Worm (Caenorhabditis elegans) whole organism, L3 larva: ENCODE data around the gene hen-1.

Experiments used
- R02D3.7 ChIP-seq: fragments of 150-350 bp; optimal IDR thresholded peaks from 2 replicates; lab custom pipeline; 2014; ENCODE audit warnings: missing biosample characterization, missing genetic modification characterization
- ZK546.5 ChIP-seq: sonication (generic microtip); optimal IDR thresholded peaks from 2 replicates; lab custom pipeline; 2017; ENCODE audit warnings: missing biosample characterization, missing genetic modification characterization
- aly-2 ChIP-seq: fragments of 150-350 bp; optimal IDR thresholded peaks from 2 replicates; lab custom pipeline; 2014; ENCODE audit warnings: missing biosample characterization, missing genetic modification characterization
- ceh-28 ChIP-seq: fragments of 150-350 bp; optimal IDR thresholded peaks from 2 replicates; lab custom pipeline; 2014; ENCODE audit warnings: missing biosample characterization, missing genetic modification reagents, missing genetic modification characterization
- ceh-9 ChIP-seq: sonication (generic microtip); optimal IDR thresholded peaks from 2 replicates; lab custom pipeline; 2018; ENCODE audit warnings: missing biosample characterization, missing genetic modification characterization
- daf-12 ChIP-seq: fragments of 150-350 bp; optimal IDR thresholded peaks from 2 replicates; lab custom pipeline; 2014; ENCODE audit warnings: missing biosample characterization, missing genetic modification reagents, missing genetic modification characterization
- egl-27 ChIP-seq: sonication (generic microtip); optimal IDR thresholded peaks from 4 replicates; lab custom pipeline; 2017; ENCODE audit warnings: missing biosample characterization, missing genetic modification reagents, missing genetic modification characterization
- egl-5 ChIP-seq: fragments of 150-350 bp; optimal IDR thresholded peaks from 2 replicates; lab custom pipeline; 2017; ENCODE audit warnings: missing biosample characterization, missing genetic modification reagents, missing genetic modification characterization, inconsistent platforms
- elt-1 ChIP-seq: fragments of 150-350 bp; optimal IDR thresholded peaks from 2 replicates; lab custom pipeline; 2014; ENCODE audit warnings: missing biosample characterization, missing genetic modification characterization
- elt-2 ChIP-seq: sonication (generic microtip); optimal IDR thresholded peaks from 2 replicates; lab custom pipeline; 2016; ENCODE audit warnings: missing genetic modification reagents, mild to moderate bottlenecking, missing genetic modification characterization, missing compliant biosample characterization
- elt-3 ChIP-seq, 3 experiments: fragments of 150-350 bp in 1 of 3; sonication (generic microtip) in 2 of 3; optimal IDR thresholded peaks; 2 replicates in 2 of 3; 4 replicates in 1 of 3; lab custom pipeline; 2014 to 2017; ENCODE audit warnings: missing biosample characterization in 3 of 3, missing genetic modification characterization in 3 of 3
- eor-1 ChIP-seq, 2 experiments: fragments of 150-350 bp; optimal IDR thresholded peaks; 2 replicates each; lab custom pipeline; 2014 to 2018; ENCODE audit warnings: missing biosample characterization in 2 of 2, missing genetic modification characterization in 2 of 2
- fkh-2 ChIP-seq: fragments of 150-350 bp; optimal IDR thresholded peaks from 2 replicates; lab custom pipeline; 2014; ENCODE audit warnings: missing biosample characterization, missing genetic modification reagents, missing genetic modification characterization
- fos-1 ChIP-seq: fragments of 150-350 bp; optimal IDR thresholded peaks from 2 replicates; lab custom pipeline; 2014; ENCODE audit warnings: missing biosample characterization, missing genetic modification characterization
- hmg-11 ChIP-seq: sonication (generic microtip); optimal IDR thresholded peaks from 2 replicates; lab custom pipeline; 2016; ENCODE audit warnings: missing genetic modification characterization, missing compliant biosample characterization
- jun-1 ChIP-seq: fragments of 150-350 bp; optimal IDR thresholded peaks from 2 replicates; lab custom pipeline; 2014; ENCODE audit warnings: missing biosample characterization, missing genetic modification reagents, missing genetic modification characterization
- lin-15B ChIP-seq: fragments of 150-350 bp; optimal IDR thresholded peaks from 2 replicates; lab custom pipeline; 2014; ENCODE audit warnings: missing biosample characterization, missing genetic modification characterization
- lin-39 ChIP-seq: fragments of 150-350 bp; optimal IDR thresholded peaks from 2 replicates; lab custom pipeline; 2018; ENCODE audit warnings: missing biosample characterization, missing genetic modification reagents, missing genetic modification characterization
- lsy-12 ChIP-seq: sonication (generic microtip); optimal IDR thresholded peaks from 2 replicates; lab custom pipeline; 2016; ENCODE audit warnings: mild to moderate bottlenecking, missing genetic modification characterization, missing compliant biosample characterization
- mdl-1 ChIP-seq: fragments of 150-350 bp; optimal IDR thresholded peaks from 2 replicates; lab custom pipeline; 2014; ENCODE audit warnings: missing biosample characterization, missing genetic modification characterization
- mml-1 ChIP-seq: fragments of 150-350 bp; sonication (generic microtip); optimal IDR thresholded peaks from 3 replicates; lab custom pipeline; 2014; ENCODE audit warnings: missing biosample characterization, missing genetic modification characterization
- nfya-1 ChIP-seq: sonication (generic microtip); optimal IDR thresholded peaks from 2 replicates; lab custom pipeline; 2017; ENCODE audit warnings: missing genetic modification characterization, mild to moderate bottlenecking, missing compliant biosample characterization, antibody characterized with exemption, moderate library complexity; ENCODE audit not compliant: insufficient read depth
- nhr-11 ChIP-seq: fragments of 150-350 bp; optimal IDR thresholded peaks from 2 replicates; lab custom pipeline; 2014; ENCODE audit warnings: missing biosample characterization, missing genetic modification characterization
- nhr-23 ChIP-seq: fragments of 150-350 bp; optimal IDR thresholded peaks from 2 replicates; lab custom pipeline; 2014; ENCODE audit warnings: missing biosample characterization, missing genetic modification reagents, missing genetic modification characterization
- nhr-237 ChIP-seq: fragments of 150-350 bp; optimal IDR thresholded peaks from 2 replicates; lab custom pipeline; 2014; ENCODE audit warnings: missing biosample characterization, missing genetic modification characterization
- nhr-25 ChIP-seq: sonication (generic microtip); optimal IDR thresholded peaks from 2 replicates; lab custom pipeline; 2017; ENCODE audit warnings: missing biosample characterization, missing genetic modification characterization
- nhr-28 ChIP-seq: fragments of 150-350 bp; optimal IDR thresholded peaks from 2 replicates; lab custom pipeline; 2014; ENCODE audit warnings: missing biosample characterization, missing genetic modification characterization
- nhr-43 ChIP-seq: sonication (generic microtip); optimal IDR thresholded peaks from 2 replicates; lab custom pipeline; 2016; ENCODE audit warnings: mild to moderate bottlenecking, missing genetic modification characterization, missing compliant biosample characterization; ENCODE audit not compliant: poor library complexity, severe bottlenecking
- nhr-67 ChIP-seq: fragments of 150-350 bp; optimal IDR thresholded peaks from 2 replicates; lab custom pipeline; 2014; ENCODE audit warnings: missing biosample characterization, missing genetic modification characterization
- nhr-76 ChIP-seq: fragments of 150-350 bp; sonication (generic microtip); optimal IDR thresholded peaks from 5 replicates; lab custom pipeline; 2014; ENCODE audit warnings: missing biosample characterization, missing genetic modification characterization
- nhr-77 ChIP-seq: fragments of 150-350 bp; optimal IDR thresholded peaks from 2 replicates; lab custom pipeline; 2014; ENCODE audit warnings: missing biosample characterization, missing genetic modification characterization
- pha-4 ChIP-seq: fragments of 150-350 bp; optimal IDR thresholded peaks from 2 replicates; lab custom pipeline; 2014; ENCODE audit warnings: missing biosample characterization, missing genetic modification reagents, missing genetic modification characterization
- pqm-1 ChIP-seq: fragments of 150-350 bp; optimal IDR thresholded peaks from 2 replicates; lab custom pipeline; 2017; ENCODE audit warnings: missing biosample characterization, missing genetic modification characterization, inconsistent platforms
- skn-1 ChIP-seq: fragments of 150-350 bp; optimal IDR thresholded peaks from 2 replicates; lab custom pipeline; 2014; ENCODE audit warnings: missing biosample characterization, missing genetic modification characterization
- snpc-4 ChIP-seq: fragments of 150-350 bp; optimal IDR thresholded peaks from 2 replicates; lab custom pipeline; 2014; ENCODE audit warnings: missing biosample characterization, missing genetic modification characterization
- tbx-2 ChIP-seq: sonication (generic microtip); optimal IDR thresholded peaks from 2 replicates; lab custom pipeline; 2016; ENCODE audit warnings: mild to moderate bottlenecking, missing genetic modification characterization, missing compliant biosample characterization
- unc-39 ChIP-seq: sonication (generic microtip); optimal IDR thresholded peaks from 4 replicates; lab custom pipeline; 2017; ENCODE audit warnings: missing biosample characterization, missing genetic modification characterization
- unc-62 ChIP-seq: fragments of 150-350 bp; sonication (generic microtip); optimal IDR thresholded peaks from 4 replicates; lab custom pipeline; 2014; ENCODE audit warnings: missing biosample characterization, missing genetic modification reagents, missing genetic modification characterization
- ztf-11 ChIP-seq: fragments of 150-350 bp; optimal IDR thresholded peaks from 2 replicates; lab custom pipeline; 2014; ENCODE audit warnings: missing biosample characterization, missing genetic modification characterization
- ztf-4 ChIP-seq: fragments of 150-350 bp; optimal IDR thresholded peaks from 2 replicates; lab custom pipeline; 2014; ENCODE audit warnings: missing biosample characterization, missing genetic modification characterization

The hen-1 gene

DNA sequence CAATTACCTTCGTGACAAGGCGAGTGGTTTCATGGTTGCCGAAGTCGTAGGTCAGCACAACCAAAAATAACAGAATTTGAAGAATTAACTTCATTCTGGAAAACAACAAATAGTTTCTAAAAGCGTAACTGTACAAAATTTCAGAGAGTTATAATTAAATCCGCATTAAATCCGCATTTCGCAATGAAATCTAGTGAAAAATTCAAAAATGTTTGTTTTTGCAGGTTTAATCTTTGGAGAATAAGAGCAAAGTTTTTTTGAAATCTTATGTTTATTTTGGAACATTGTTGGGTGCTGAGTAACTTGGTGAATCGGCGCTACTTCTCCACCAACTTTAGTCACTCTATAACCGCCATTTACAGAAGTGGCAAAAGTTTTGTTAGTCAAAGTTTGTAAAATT, 30.9 kb downstream of the hen-1 start, which contains the start of gene C36B7.4:
C36B7.4 (minus strand) TSS at position 101 of the 400 bp plus-strand sequence.
- TF ChIP-seq R02D3.7 (tag; lab: Kevin White, UChicago) (no peak), ztf-11 (tag; lab: Kevin White, UChicago) (no peak), eor-1 (tag; optimal IDR thresholded peaks at IDR 0.05; lab: Kevin White, UChicago) (no peak), hmg-11 (tag; lab: Kevin White, UChicago) (no peak), pha-4 (no peak), egl-27 (no peak), ztf-4 (tag; lab: Kevin White, UChicago) (no peak), nhr-23 (no peak), daf-12 (no peak)
- TF ChIP-seq, all 47 proteins: peak for 0

DNA sequence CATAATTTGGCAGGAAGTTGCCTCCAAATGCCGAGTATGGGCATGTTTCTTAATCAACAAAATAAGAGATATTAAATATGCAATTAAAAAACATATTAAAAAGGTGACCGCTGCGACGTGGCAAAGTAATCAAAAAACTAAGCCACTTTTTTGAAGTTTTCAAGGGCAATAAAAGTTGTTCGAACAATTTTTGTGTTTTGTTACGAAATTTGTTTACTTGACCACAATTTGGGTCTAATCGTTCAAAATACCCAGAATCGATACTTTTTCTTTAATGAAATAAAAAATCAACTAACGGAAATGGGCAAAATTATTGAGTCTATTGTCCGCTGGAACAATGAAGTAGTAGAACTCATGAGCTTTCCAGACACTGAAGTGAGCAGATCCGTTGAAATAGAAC, 31.7 kb downstream of the hen-1 start, which contains the start of gene Y1B5A.1:
Y1B5A.1 (plus strand) TSS at position 301 of the 400 bp plus-strand sequence.
- TF ChIP-seq mml-1 (tag; lab: Kevin White, UChicago): no peak

DNA sequence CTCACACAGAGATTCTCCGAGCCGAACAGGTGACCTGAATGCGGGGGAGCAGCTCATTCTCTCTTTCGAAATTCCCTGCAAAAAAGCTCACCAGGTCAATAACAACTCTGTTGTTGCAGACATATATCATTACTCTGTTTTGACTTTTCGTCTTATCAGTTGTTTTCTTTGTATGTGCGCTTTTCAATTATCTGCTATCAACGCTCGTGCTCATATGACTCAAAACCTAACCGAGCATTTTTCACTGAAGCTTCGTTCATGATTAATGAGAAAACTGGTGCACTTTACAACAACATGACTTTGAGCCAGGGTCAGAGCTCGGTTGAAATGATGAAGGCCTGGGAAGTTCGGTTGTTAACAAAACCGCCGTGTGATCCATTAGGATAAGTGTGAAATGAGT, 40.3 kb downstream of the hen-1 start:
- TF ChIP-seq nhr-237 (tag; lab: Kevin White, UChicago): no peak
- TF ChIP-seq aly-2 (tag; lab: Kevin White, UChicago): no peak

DNA sequence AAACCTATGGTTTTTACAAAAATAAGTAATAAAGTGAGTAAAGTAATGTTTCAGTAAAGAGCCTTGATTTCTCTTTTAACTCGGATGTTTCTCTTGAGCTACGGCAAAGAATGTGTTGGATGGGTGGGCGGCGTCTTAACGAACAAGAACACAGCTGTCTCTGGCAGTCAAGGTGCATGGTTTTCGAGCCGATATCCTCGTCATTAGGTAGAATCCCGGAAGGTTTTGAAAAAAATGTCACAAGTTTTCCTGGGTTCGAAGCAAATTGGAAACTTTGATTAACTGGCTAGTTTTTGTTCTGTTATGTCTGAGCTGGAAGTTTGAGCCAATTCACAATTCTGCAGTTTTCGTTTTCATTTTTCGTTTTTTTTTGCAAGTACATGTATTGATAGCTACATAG, 41.5 kb downstream of the hen-1 start, which contains the start of gene B0403.6:
B0403.6 (minus strand) TSS at position 101 of the 400 bp plus-strand sequence.
- no peak for TF ChIP-seq pqm-1 (tag; lab: Kevin White, UChicago)
- no peak for TF ChIP-seq elt-1
- TF ChIP-seq unc-39 (tag; lab: Kevin White, UChicago): no peak
- no peak for TF ChIP-seq fkh-2 (tag; lab: Kevin White, UChicago)
- no peak for TF ChIP-seq snpc-4 (tag; lab: Kevin White, UChicago)
- TF ChIP-seq hmg-11 (tag; lab: Kevin White, UChicago): no peak
- TF ChIP-seq ceh-9 (tag; lab: Kevin White, UChicago): no peak
- TF ChIP-seq lin-39 (tag; lab: Kevin White, UChicago): no peak

DNA sequence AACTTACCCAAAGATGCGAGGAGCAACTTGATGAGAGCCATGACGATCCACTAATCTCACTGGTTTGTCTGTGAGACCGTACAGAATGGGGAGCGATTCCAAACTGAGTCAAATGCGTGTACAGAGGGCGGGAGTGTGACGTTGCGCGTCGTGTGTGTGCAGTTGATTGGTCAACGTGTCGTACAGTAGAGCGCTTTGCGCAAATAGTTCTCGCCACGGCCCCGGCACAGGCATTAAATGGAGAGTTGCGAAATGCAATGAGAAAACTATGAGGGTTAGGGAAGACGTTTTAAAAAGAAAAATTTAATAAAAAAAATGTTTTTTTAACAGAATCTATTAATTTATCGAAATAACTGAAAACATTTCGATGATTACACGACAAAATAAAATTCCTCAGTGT, 48.4 kb downstream of the hen-1 start, which contains the start of gene pdi-6:
pdi-6 (minus strand) TSS at position 164 of the 400 bp plus-strand sequence.
- TF ChIP-seq fos-1 (tag; lab: Kevin White, UChicago) (no peak), nhr-77 (tag; lab: Kevin White, UChicago) (peak; percentile 76), R02D3.7 (tag; lab: Kevin White, UChicago) (peak; percentile 77), nhr-23 (peak; percentile 95), elt-2 (tag; lab: Kevin White, UChicago) (peak; percentile 86), tbx-2 (tag; lab: Kevin White, UChicago) (peak; percentile 75), lin-15B (peak; percentile 97), jun-1 (peak; percentile 87), egl-5 (tag; lab: Kevin White, UChicago) (peak; percentile 8), nfya-1 (peak; percentile 100), pha-4 (peak; percentile 90), nhr-237 (tag; lab: Kevin White, UChicago) (no peak), mdl-1 (tag; lab: Kevin White, UChicago) (peak; percentile 17), nhr-25 (tag; lab: Kevin White, UChicago) (peak; percentile 96), eor-1 (tag; optimal IDR thresholded peaks at IDR 0.05; lab: Kevin White, UChicago) (peak in 1 of 2 experiments; percentile 31), snpc-4 (tag; lab: Kevin White, UChicago) (peak; percentile 85), nhr-76 (no peak), nhr-28 (tag; lab: Kevin White, UChicago) (no peak), nhr-67 (tag; lab: Kevin White, UChicago) (no peak), ceh-28 (tag; lab: Kevin White, UChicago) (peak; percentile 85), ZK546.5 (tag; lab: Kevin White, UChicago) (no peak), egl-27 (no peak), lin-39 (tag; lab: Kevin White, UChicago) (peak; percentile 96), pqm-1 (tag; lab: Kevin White, UChicago) (peak; percentile 77), elt-3 (tag; optimal IDR thresholded peaks at IDR 0.05; lab: Kevin White, UChicago) (peak in 1 of 3 experiments; percentile 71), ztf-4 (tag; lab: Kevin White, UChicago) (peak; percentile 3), nhr-43 (peak; percentile 82), nhr-11 (tag; lab: Kevin White, UChicago) (no peak), unc-62 (GFP tag; lab: Kevin White, UChicago) (peak; percentile 25), skn-1 (tag; lab: Kevin White, UChicago) (peak; percentile 52), lsy-12 (tag; lab: Kevin White, UChicago) (peak; percentile 89)
